Worm (Caenorhabditis elegans) whole organism, mixed stage, embryonic: Measurements from ENCODE around the gene srd-32.

Experiments
- M03D4.4 ChIP-seq: sonication (generic microtip); optimal IDR thresholded peaks from 2 replicates; lab custom pipeline; 2017; ENCODE audit warnings: mild to moderate bottlenecking, missing genetic modification characterization, missing compliant biosample characterization
- bed-3 ChIP-seq: fragments of 200-800 bp; sonication (Bioruptor generic); optimal IDR thresholded peaks from 3 replicates; lab custom pipeline; 2018; ENCODE audit warnings: mild to moderate bottlenecking, missing genetic modification characterization, moderate library complexity, missing compliant biosample characterization
- blmp-1 ChIP-seq: fragments of 150-350 bp; optimal IDR thresholded peaks from 2 replicates; lab custom pipeline; 2014; ENCODE audit warnings: missing biosample characterization, missing genetic modification characterization
- ceh-39 ChIP-seq: fragments of 150-350 bp; optimal IDR thresholded peaks from 2 replicates; lab custom pipeline; 2014; ENCODE audit warnings: missing biosample characterization, missing genetic modification characterization
- ceh-43 ChIP-seq: fragments of 200-800 bp; sonication (Bioruptor generic); optimal IDR thresholded peaks from 2 replicates; lab custom pipeline; 2018; ENCODE audit warnings: mild to moderate bottlenecking, missing genetic modification characterization, moderate library complexity, missing compliant biosample characterization
- ceh-83 ChIP-seq: fragments of 200-800 bp; sonication (Bioruptor generic); optimal IDR thresholded peaks from 2 replicates; lab custom pipeline; 2018; ENCODE audit warnings: mild to moderate bottlenecking, missing genetic modification characterization, missing compliant biosample characterization
- ces-1 ChIP-seq: fragments of 150-350 bp; optimal IDR thresholded peaks from 2 replicates; lab custom pipeline; 2014; ENCODE audit warnings: missing biosample characterization, missing genetic modification reagents, missing genetic modification characterization
- cnd-1 ChIP-seq: fragments of 200-800 bp; sonication (Bioruptor generic); optimal IDR thresholded peaks from 2 replicates; lab custom pipeline; 2018; ENCODE audit warnings: mild to moderate bottlenecking, missing genetic modification characterization, missing compliant biosample characterization
- drap-1 ChIP-seq: fragments of 200-800 bp; sonication (Bioruptor generic); optimal IDR thresholded peaks from 3 replicates; lab custom pipeline; 2018; ENCODE audit warnings: mild to moderate bottlenecking, missing genetic modification characterization, missing compliant biosample characterization
- elt-1 ChIP-seq: sonication (generic microtip); optimal IDR thresholded peaks from 2 replicates; lab custom pipeline; 2017; ENCODE audit warnings: missing genetic modification characterization, mild to moderate bottlenecking, missing compliant biosample characterization, antibody characterized with exemption, moderate library complexity, borderline replicate concordance; ENCODE audit not compliant: insufficient read depth
- elt-3 ChIP-seq: fragments of 150-350 bp; optimal IDR thresholded peaks from 2 replicates; lab custom pipeline; 2014; ENCODE audit warnings: missing biosample characterization, missing genetic modification characterization
- flh-1 ChIP-seq: fragments of 200-800 bp; sonication (Bioruptor generic); optimal IDR thresholded peaks from 2 replicates; lab custom pipeline; 2018; ENCODE audit warnings: mild to moderate bottlenecking, missing genetic modification characterization, moderate library complexity, missing compliant biosample characterization
- ham-2 ChIP-seq: fragments of 200-800 bp; sonication (Bioruptor generic); optimal IDR thresholded peaks from 2 replicates; lab custom pipeline; 2018; ENCODE audit warnings: mild to moderate bottlenecking, missing genetic modification characterization, missing compliant biosample characterization
- hlh-1 ChIP-seq: fragments of 150-350 bp; optimal IDR thresholded peaks from 2 replicates; lab custom pipeline; 2014; ENCODE audit warnings: missing biosample characterization, missing genetic modification reagents, missing genetic modification characterization
- lin-13 ChIP-seq: fragments of 150-350 bp; optimal IDR thresholded peaks from 2 replicates; lab custom pipeline; 2014; ENCODE audit warnings: missing biosample characterization, missing genetic modification characterization
- lin-32 ChIP-seq: fragments of 200-800 bp; sonication (Bioruptor generic); optimal IDR thresholded peaks from 2 replicates; lab custom pipeline; 2018; ENCODE audit warnings: mild to moderate bottlenecking, missing genetic modification characterization, missing compliant biosample characterization
- mab-5 ChIP-seq: fragments of 150-350 bp; optimal IDR thresholded peaks from 2 replicates; lab custom pipeline; 2014; ENCODE audit warnings: missing biosample characterization, missing genetic modification characterization
- mep-1 ChIP-seq: fragments of 150-350 bp; optimal IDR thresholded peaks from 2 replicates; lab custom pipeline; 2017; ENCODE audit warnings: missing biosample characterization, missing genetic modification reagents, missing genetic modification characterization, inconsistent platforms
- mls-2 ChIP-seq: sonication (generic microtip); optimal IDR thresholded peaks from 2 replicates; lab custom pipeline; 2016; ENCODE audit warnings: mild to moderate bottlenecking, missing genetic modification characterization, moderate library complexity, missing compliant biosample characterization
- nhr-12 ChIP-seq: fragments of 150-350 bp; optimal IDR thresholded peaks from 2 replicates; lab custom pipeline; 2014; ENCODE audit warnings: missing biosample characterization, missing genetic modification characterization
- nhr-2 ChIP-seq: fragments of 150-350 bp; optimal IDR thresholded peaks from 2 replicates; lab custom pipeline; 2014; ENCODE audit warnings: missing biosample characterization, missing genetic modification characterization
- nhr-237 ChIP-seq: fragments of 150-350 bp; optimal IDR thresholded peaks from 2 replicates; lab custom pipeline; 2014; ENCODE audit warnings: missing biosample characterization, missing genetic modification characterization
- nhr-28 ChIP-seq: fragments of 150-350 bp; optimal IDR thresholded peaks from 2 replicates; lab custom pipeline; 2014; ENCODE audit warnings: missing biosample characterization, missing genetic modification characterization
- nhr-76 ChIP-seq: sonication (generic microtip); optimal IDR thresholded peaks from 2 replicates; lab custom pipeline; 2017; ENCODE audit warnings: missing biosample characterization, missing genetic modification characterization
- pha-4 ChIP-seq: fragments of 150-350 bp; optimal IDR thresholded peaks from 2 replicates; lab custom pipeline; 2018; ENCODE audit warnings: missing biosample characterization, missing genetic modification reagents, missing genetic modification characterization
- sem-2 ChIP-seq: fragments of 200-800 bp; sonication (Bioruptor generic); optimal IDR thresholded peaks from 2 replicates; lab custom pipeline; 2018; ENCODE audit warnings: mild to moderate bottlenecking, missing genetic modification characterization, missing compliant biosample characterization
- snpc-4 ChIP-seq: fragments of 150-350 bp; optimal IDR thresholded peaks from 2 replicates; lab custom pipeline; 2014; ENCODE audit warnings: missing biosample characterization, missing genetic modification characterization
- tbx-8 ChIP-seq: fragments of 200-800 bp; sonication (Bioruptor generic); optimal IDR thresholded peaks from 2 replicates; lab custom pipeline; 2018; ENCODE audit warnings: mild to moderate bottlenecking, missing genetic modification characterization, moderate library complexity, missing compliant biosample characterization
- unc-120 ChIP-seq: sonication (generic microtip); optimal IDR thresholded peaks from 2 replicates; lab custom pipeline; 2017; ENCODE audit warnings: missing genetic modification characterization, missing compliant biosample characterization; ENCODE audit not compliant: poor library complexity, severe bottlenecking
- unc-39 ChIP-seq: fragments of 150-350 bp; optimal IDR thresholded peaks from 2 replicates; lab custom pipeline; 2014; ENCODE audit warnings: missing biosample characterization, missing genetic modification characterization
- unc-62 ChIP-seq: fragments of 150-350 bp; optimal IDR thresholded peaks from 2 replicates; lab custom pipeline; 2014; ENCODE audit warnings: missing biosample characterization, missing genetic modification reagents, missing genetic modification characterization
- zip-8 ChIP-seq: fragments of 150-350 bp; optimal IDR thresholded peaks from 2 replicates; lab custom pipeline; 2014; ENCODE audit warnings: missing biosample characterization, missing genetic modification characterization

Gene srd-32

ce11 chrV:4877587-4877986, 12.1 kb downstream of the srd-32 start, which contains the start of gene T19H12.6:
Gene T19H12.6, minus strand, starts transcription at chrV:4877687.
- TF ChIP-seq flh-1 (no peak), zip-8 (tag; lab: Kevin White, UChicago) (no peak), bed-3 (GFP tag; lab: Kevin White, UChicago) (no peak), lin-13 (tag; lab: Kevin White, UChicago) (no peak), unc-120 (tag; lab: Kevin White, UChicago) (no peak), hlh-1 (tag; lab: Kevin White, UChicago) (no peak), nhr-237 (no peak), tbx-8 (no peak), cnd-1 (tag; lab: Kevin White, UChicago) (no peak), nhr-76 (no peak), ham-2 (GFP tag; lab: Kevin White, UChicago) (no peak), M03D4.4 (no peak), drap-1 (GFP tag; lab: Kevin White, UChicago) (no peak), mep-1 (no peak), sem-2 (GFP tag; lab: Kevin White, UChicago) (no peak), elt-1 (tag; lab: Kevin White, UChicago) (no peak), nhr-12 (tag; lab: Kevin White, UChicago) (no peak), ceh-39 (tag; lab: Kevin White, UChicago) (no peak), lin-32 (GFP tag; lab: Kevin White, UChicago) (no peak), snpc-4 (no peak)

- TF ChIP-seq elt-3 (tag; lab: Kevin White, UChicago) (no peak), ceh-43 (GFP tag; lab: Kevin White, UChicago) (no peak), blmp-1 (tag; lab: Kevin White, UChicago) (no peak), nhr-76 (no peak), elt-1 (tag; lab: Kevin White, UChicago) (no peak), unc-62 (no peak), nhr-12 (tag; lab: Kevin White, UChicago) (no peak), lin-13 (tag; lab: Kevin White, UChicago) (no peak), lin-32 (GFP tag; lab: Kevin White, UChicago) (no peak)
- TF ChIP-seq, all 35 proteins: peak for 0
Observed at ce11 chrV:4879251-4879650, 13.8 kb downstream of the srd-32 start, which contains the start of gene T19H12.15. Gene T19H12.15, minus strand, starts transcription at chrV:4879351.

ce11 chrV:4881377-4881776, 15.9 kb downstream of the srd-32 start, which contains the start of gene str-32:
Gene str-32, minus strand, starts transcription at chrV:4881477.
- TF ChIP-seq elt-1 (tag; lab: Kevin White, UChicago) (no peak), ces-1 (GFP tag; lab: Kevin White, UChicago) (no peak)

ce11 chrV:4884490-4884889, 19.0 kb downstream of the srd-32 start, which contains the start of gene T19H12.12:
Gene T19H12.12, plus strand, starts transcription at chrV:4884790.
- no peak for TF ChIP-seq ceh-39 (tag; lab: Kevin White, UChicago)
- TF ChIP-seq ces-1 (GFP tag; lab: Kevin White, UChicago): no peak
- no peak for TF ChIP-seq pha-4 (tag; lab: Kevin White, UChicago)
- no peak for TF ChIP-seq nhr-2 (tag; lab: Kevin White, UChicago)
- TF ChIP-seq lin-32 (GFP tag; lab: Kevin White, UChicago): no peak

- TF ChIP-seq mls-2 (tag; lab: Kevin White, UChicago): no peak
- TF ChIP-seq nhr-28 (tag; lab: Kevin White, UChicago): no peak
- TF ChIP-seq lin-13 (tag; lab: Kevin White, UChicago): no peak
- no peak for TF ChIP-seq elt-1 (tag; lab: Kevin White, UChicago)
- TF ChIP-seq ces-1 (GFP tag; lab: Kevin White, UChicago): no peak
- TF ChIP-seq unc-39 (tag; lab: Kevin White, UChicago): no peak
- no peak for TF ChIP-seq elt-3 (tag; lab: Kevin White, UChicago)
- TF ChIP-seq nhr-2 (tag; lab: Kevin White, UChicago): no peak
- TF ChIP-seq ham-2 (GFP tag; lab: Kevin White, UChicago): no peak
- TF ChIP-seq ceh-39 (tag; lab: Kevin White, UChicago): no peak
- no peak for TF ChIP-seq bed-3 (GFP tag; lab: Kevin White, UChicago)
- TF ChIP-seq pha-4 (tag; lab: Kevin White, UChicago): no peak
- TF ChIP-seq cnd-1 (tag; lab: Kevin White, UChicago): no peak
- TF ChIP-seq lin-32 (GFP tag; lab: Kevin White, UChicago): no peak
- TF ChIP-seq ceh-83: no peak
- no peak for TF ChIP-seq mab-5 (tag; lab: Kevin White, UChicago)
Observed at ce11 chrV:4885372-4885771, 19.9 kb downstream of the srd-32 start, which contains the start of gene T19H12.3. Gene T19H12.3, plus strand, starts transcription at chrV:4885672.
